Fruit fly (Drosophila melanogaster): ENCODE results near the gene inc.

Gene inc

dm6 chrX:1523277-1523676 lies 40.0 kb downstream of the inc start:
- peak; percentile 6 for TF ChIP-seq Eip78C (GFP tag)

DNA sequence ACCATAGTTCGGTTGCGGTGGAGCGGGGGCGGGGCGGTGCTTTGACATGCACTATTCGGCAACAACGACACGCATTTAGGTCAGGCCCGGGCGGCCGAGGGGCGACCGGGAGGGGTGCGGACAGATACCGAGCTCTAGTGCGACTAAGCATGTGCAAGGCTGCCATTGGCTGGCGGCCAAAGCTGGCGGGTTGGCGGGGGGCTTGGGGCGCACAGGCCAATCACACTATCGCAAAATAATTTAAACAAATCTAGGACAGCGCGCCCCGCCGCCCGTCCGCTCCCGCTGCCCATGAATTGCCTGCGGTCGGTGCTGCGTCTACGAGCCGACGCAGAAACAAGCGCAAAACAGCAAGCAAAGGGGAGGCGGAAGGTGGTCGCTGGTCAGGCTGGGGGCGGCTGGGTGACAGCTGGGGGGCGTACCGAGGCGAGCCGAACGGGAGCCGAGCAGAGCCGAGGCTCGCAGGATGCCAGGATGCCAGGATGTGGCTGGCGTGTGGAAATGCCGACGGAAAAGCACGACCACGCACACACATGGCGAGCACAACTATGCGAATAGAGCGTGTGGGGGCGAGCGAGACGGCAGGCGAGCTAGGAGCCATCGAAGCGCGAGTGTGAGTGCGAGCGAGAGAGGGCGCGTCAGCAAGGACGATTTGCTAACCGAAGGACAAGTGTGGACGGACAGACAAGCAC lies 52.1 kb downstream of the inc start:
- TF ChIP-seq spab (GFP tag; optimal IDR thresholded peaks at IDR 0.05) (no peak), CG32006 (GFP tag; optimal IDR thresholded peaks at IDR 0.05) (no peak), svp (GFP tag) (no peak), Ets96B (tag; optimal IDR thresholded peaks at IDR 0.05) (no peak), CG15336 (GFP tag; IDR thresholded peaks at IDR 0.05) (no peak), CG8632 (GFP tag; optimal IDR thresholded peaks at IDR 0.05) (no peak), Blimp-1 (GFP tag; optimal IDR thresholded peaks at IDR 0.05) (no peak), Eip78C (GFP tag) (no peak), CG4318 (GFP tag; optimal IDR thresholded peaks at IDR 0.05) (no peak), cyc (GFP tag; optimal IDR thresholded peaks at IDR 0.05) (no peak), Ets21C (GFP tag; optimal IDR thresholded peaks at IDR 0.05) (no peak), Sox102F (GFP tag; optimal IDR thresholded peaks at IDR 0.05) (no peak), achi (GFP tag; optimal IDR thresholded peaks at IDR 0.05) (no peak), CG31627 (GFP tag; optimal IDR thresholded peaks at IDR 0.05) (no peak), CG6163 (GFP tag; IDR thresholded peaks at IDR 0.05) (no peak), Sox15 (GFP tag; optimal IDR thresholded peaks at IDR 0.05) (no peak), CG11294 (GFP tag; IDR thresholded peaks at IDR 0.05) (no peak)

DNA sequence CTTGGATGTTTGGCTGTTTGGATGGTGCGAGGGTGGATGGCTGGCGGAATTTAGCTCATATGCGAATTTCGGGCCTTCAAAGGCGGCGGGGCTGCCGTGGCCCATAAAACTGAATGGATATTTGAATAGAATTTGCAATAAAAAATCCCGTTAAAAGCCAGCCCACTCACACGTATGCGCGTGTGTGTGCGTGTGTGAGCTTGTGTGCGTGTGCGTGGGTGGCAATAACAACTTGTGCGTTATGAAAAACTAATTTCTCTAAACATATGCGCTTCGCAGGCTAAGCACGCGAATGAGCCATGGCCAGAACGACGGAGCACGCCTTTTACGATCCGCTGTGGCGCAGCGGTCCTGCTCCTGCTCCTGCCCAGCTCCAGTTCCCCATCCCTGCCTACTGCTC lies 55.4 kb downstream of the inc start:
- TF ChIP-seq CG6163 (GFP tag; IDR thresholded peaks at IDR 0.05) (no peak), CG3919 (GFP tag; optimal IDR thresholded peaks at IDR 0.05) (no peak), topi (GFP tag; optimal IDR thresholded peaks at IDR 0.05) (no peak), CG1621 (tag; optimal IDR thresholded peaks at IDR 0.05) (no peak), CG16779 (tag; optimal IDR thresholded peaks at IDR 0.05) (no peak), CG6792 (GFP tag; optimal IDR thresholded peaks at IDR 0.05) (no peak), dsx (GFP tag; optimal IDR thresholded peaks at IDR 0.05; ENCODE audit: poor library complexity, severe bottlenecking) (no peak), Lpt (GFP tag; optimal IDR thresholded peaks at IDR 0.05) (no peak), CG4318 (GFP tag; optimal IDR thresholded peaks at IDR 0.05) (no peak), dac (GFP tag; optimal IDR thresholded peaks at IDR 0.05) (no peak), CG11762 (GFP tag; optimal IDR thresholded peaks at IDR 0.05; ENCODE audit: insufficient read depth) (no peak)

dm6 chrX:1560042-1561019 lies 77.1 kb downstream of the inc start:
- TF ChIP-seq CG6276 (GFP tag; optimal IDR thresholded peaks at IDR 0.05) (no peak), CG10631 (GFP tag; optimal IDR thresholded peaks at IDR 0.05) (no peak), fd85E (GFP tag; optimal IDR thresholded peaks at IDR 0.05) (no peak), Met (GFP tag; optimal IDR thresholded peaks at IDR 0.05) (no peak), CG8319 (GFP tag; optimal IDR thresholded peaks at IDR 0.05) (peak; percentile 83), CG6854 (GFP tag; optimal IDR thresholded peaks at IDR 0.05) (peak; percentile 24), CG1621 (tag; optimal IDR thresholded peaks at IDR 0.05) (peak; percentile 51), Eip78C (GFP tag) (peak; percentile 25), svp (GFP tag) (peak; percentile 82), CG8632 (GFP tag; optimal IDR thresholded peaks at IDR 0.05) (no peak), dac (GFP tag; optimal IDR thresholded peaks at IDR 0.05) (no peak), Blimp-1 (GFP tag; optimal IDR thresholded peaks at IDR 0.05) (peak; percentile 90), fkh (GFP tag; optimal IDR thresholded peaks at IDR 0.05) (no peak), Lpt (GFP tag; optimal IDR thresholded peaks at IDR 0.05) (no peak), CG7368 (GFP tag; optimal IDR thresholded peaks at IDR 0.05) (no peak), OdsH (GFP tag; optimal IDR thresholded peaks at IDR 0.05) (no peak)

Measured in whole organism, prepupa.